Worm (Caenorhabditis elegans): ENCODE results near the gene iars-1.

ce11 chrIV:10346948-10347347 is 21.5 kb upstream of the iars-1 start:
- TF ChIP-seq nhr-28 (tag; optimal IDR thresholded peaks at IDR 0.05): no peak
- no peak for TF ChIP-seq mdl-1 (tag; optimal IDR thresholded peaks at IDR 0.05)
- no peak for TF ChIP-seq tbx-2 (tag; optimal IDR thresholded peaks at IDR 0.05)
- TF ChIP-seq nhr-77 (tag; optimal IDR thresholded peaks at IDR 0.05): no peak
- TF ChIP-seq ama-1 (optimal IDR thresholded peaks at IDR 0.05): no peak
- TF ChIP-seq pha-4 (tag; optimal IDR thresholded peaks at IDR 0.05): no peak
